Worm (Caenorhabditis elegans): Measurements from ENCODE around the gene F09G8.10.
A peak's percentile ranks its signal among the peaks of the same experiment; 100 is the strongest.

F09G8.10 gene

ce11 chrIII:8300860-8301396 is 29.0 kb upstream of the F09G8.10 start:
- TF ChIP-seq hmg-4 (GFP tag; optimal IDR thresholded peaks at IDR 0.05) (no peak), hmbx-1 (tag; optimal IDR thresholded peaks at IDR 0.05) (no peak), F13C5.2 (tag; optimal IDR thresholded peaks at IDR 0.05) (no peak), scrt-1 (GFP tag; IDR thresholded peaks at IDR 0.05) (no peak), pes-1 (GFP tag; IDR thresholded peaks at IDR 0.05) (no peak), tra-4 (tag; optimal IDR thresholded peaks at IDR 0.05) (no peak), flt-1 (GFP tag; IDR thresholded peaks at IDR 0.05) (no peak), ceh-13 (GFP tag; optimal IDR thresholded peaks at IDR 0.05) (no peak), tbx-11 (GFP tag; IDR thresholded peaks at IDR 0.05) (no peak), hnd-1 (tag; optimal IDR thresholded peaks at IDR 0.05) (no peak), ama-1 (optimal IDR thresholded peaks at IDR 0.05) (no peak), ceh-36 (tag; optimal IDR thresholded peaks at IDR 0.05) (no peak)

- TF ChIP-seq flt-1 (GFP tag; IDR thresholded peaks at IDR 0.05) (no peak), ceh-36 (tag; optimal IDR thresholded peaks at IDR 0.05) (no peak), ceh-13 (GFP tag; optimal IDR thresholded peaks at IDR 0.05) (no peak), ets-7 (tag; optimal IDR thresholded peaks at IDR 0.05) (no peak), tra-4 (tag; optimal IDR thresholded peaks at IDR 0.05) (no peak), F13C5.2 (tag; optimal IDR thresholded peaks at IDR 0.05) (no peak), aly-1 (tag; optimal IDR thresholded peaks at IDR 0.05) (no peak), ama-1 (optimal IDR thresholded peaks at IDR 0.05) (no peak), hmbx-1 (tag; optimal IDR thresholded peaks at IDR 0.05) (no peak), sea-1 (GFP tag; conservative IDR thresholded peaks at IDR 0.05) (no peak), B0310.2 (tag; optimal IDR thresholded peaks at IDR 0.05) (no peak), pes-1 (GFP tag; IDR thresholded peaks at IDR 0.05) (no peak), hnd-1 (tag; optimal IDR thresholded peaks at IDR 0.05) (no peak), hmg-4 (GFP tag; optimal IDR thresholded peaks at IDR 0.05) (no peak), tbx-11 (GFP tag; IDR thresholded peaks at IDR 0.05) (no peak), scrt-1 (GFP tag; IDR thresholded peaks at IDR 0.05) (no peak), tbx-37 (GFP tag; conservative IDR thresholded peaks at IDR 0.05) (no peak)
These were observed 27.8 kb upstream of the F09G8.10 start for ce11 chrIII:8299734-8300133.

- TF ChIP-seq ceh-36 (tag; optimal IDR thresholded peaks at IDR 0.05) (no peak), sea-1 (GFP tag; conservative IDR thresholded peaks at IDR 0.05) (no peak), aly-1 (tag; optimal IDR thresholded peaks at IDR 0.05) (no peak), hnd-1 (tag; optimal IDR thresholded peaks at IDR 0.05) (no peak), ceh-13 (GFP tag; optimal IDR thresholded peaks at IDR 0.05) (no peak), hmg-4 (GFP tag; optimal IDR thresholded peaks at IDR 0.05) (no peak), tbx-11 (GFP tag; IDR thresholded peaks at IDR 0.05) (no peak), tra-4 (tag; optimal IDR thresholded peaks at IDR 0.05) (no peak), ets-7 (tag; optimal IDR thresholded peaks at IDR 0.05) (no peak), tbx-37 (GFP tag; conservative IDR thresholded peaks at IDR 0.05) (no peak), scrt-1 (GFP tag; IDR thresholded peaks at IDR 0.05) (no peak), ama-1 (optimal IDR thresholded peaks at IDR 0.05) (no peak), pes-1 (GFP tag; IDR thresholded peaks at IDR 0.05) (no peak)
These were observed 27.2 kb upstream of the F09G8.10 start for ce11 chrIII:8299078-8299587.

DNA sequence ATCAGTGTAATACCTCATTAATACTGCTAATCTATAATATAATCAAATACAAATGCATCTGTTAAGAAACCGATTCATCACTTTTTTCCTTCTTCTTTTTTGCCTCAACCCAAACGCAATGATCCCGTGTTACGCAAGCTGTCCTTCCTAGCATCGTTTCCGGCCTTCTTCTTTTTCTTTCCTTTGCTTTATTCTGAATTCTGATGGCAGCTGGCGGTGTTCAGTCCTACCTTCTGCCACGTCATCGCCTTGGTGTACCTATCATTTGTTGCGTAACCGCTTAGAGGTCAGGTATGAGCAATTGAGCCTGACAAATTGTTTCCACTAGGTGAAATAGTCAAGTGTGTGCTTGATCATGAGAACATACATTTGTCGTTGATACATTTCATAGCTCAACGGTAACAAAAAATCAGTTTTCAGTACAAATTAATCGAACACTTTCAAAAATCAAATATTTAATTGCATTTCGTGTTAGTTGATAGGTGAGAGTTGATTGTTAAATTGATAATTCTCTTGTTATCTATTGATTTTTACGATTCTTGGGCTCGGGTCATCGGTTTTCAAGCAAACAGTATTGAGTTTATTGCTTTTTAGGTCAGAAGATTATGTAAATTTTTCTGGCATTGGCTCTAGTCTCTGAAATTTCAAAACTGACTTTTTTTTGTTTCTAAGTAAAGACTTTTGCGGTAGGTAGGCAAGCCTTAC is 26.4 kb upstream of the F09G8.10 start:
- no peak for TF ChIP-seq flt-1 (GFP tag; IDR thresholded peaks at IDR 0.05)
- no peak for TF ChIP-seq tra-4 (tag; optimal IDR thresholded peaks at IDR 0.05)
- no peak for TF ChIP-seq hmbx-1 (tag; optimal IDR thresholded peaks at IDR 0.05)
- TF ChIP-seq hmg-4 (GFP tag; optimal IDR thresholded peaks at IDR 0.05): peak; percentile 30
- TF ChIP-seq pes-1 (GFP tag; IDR thresholded peaks at IDR 0.05): peak; percentile 38; the same call in 1 of the 2 replicates
- TF ChIP-seq B0310.2 (tag; optimal IDR thresholded peaks at IDR 0.05): no peak
- TF ChIP-seq ets-7 (tag; optimal IDR thresholded peaks at IDR 0.05): peak; percentile 95
- TF ChIP-seq scrt-1 (GFP tag; IDR thresholded peaks at IDR 0.05): no peak

- TF ChIP-seq ets-7 (tag; optimal IDR thresholded peaks at IDR 0.05): no peak
- no peak for TF ChIP-seq hnd-1 (tag; optimal IDR thresholded peaks at IDR 0.05)
- TF ChIP-seq tbx-11 (GFP tag; IDR thresholded peaks at IDR 0.05): no peak
These were observed 21.3 kb upstream of the F09G8.10 start for ce11 chrIII:8293260-8293659.

ce11 chrIII:8291268-8292032 is 19.5 kb upstream of the F09G8.10 start:
- no peak for TF ChIP-seq pes-1 (GFP tag; IDR thresholded peaks at IDR 0.05)
- no peak for TF ChIP-seq tbx-37 (GFP tag; conservative IDR thresholded peaks at IDR 0.05)
- no peak for TF ChIP-seq ceh-36 (tag; optimal IDR thresholded peaks at IDR 0.05)
- no peak for TF ChIP-seq flt-1 (GFP tag; IDR thresholded peaks at IDR 0.05)
- no peak for TF ChIP-seq hmbx-1 (tag; optimal IDR thresholded peaks at IDR 0.05)
- no peak for TF ChIP-seq sea-1 (GFP tag; conservative IDR thresholded peaks at IDR 0.05)
- no peak for TF ChIP-seq B0310.2 (tag; optimal IDR thresholded peaks at IDR 0.05)
- no peak for TF ChIP-seq aly-1 (tag; optimal IDR thresholded peaks at IDR 0.05)
- TF ChIP-seq F13C5.2 (tag; optimal IDR thresholded peaks at IDR 0.05): no peak
- no peak for TF ChIP-seq tbx-11 (GFP tag; IDR thresholded peaks at IDR 0.05)
- no peak for TF ChIP-seq ets-7 (tag; optimal IDR thresholded peaks at IDR 0.05)
- TF ChIP-seq ceh-13 (GFP tag; optimal IDR thresholded peaks at IDR 0.05): no peak
- no peak for TF ChIP-seq ama-1 (optimal IDR thresholded peaks at IDR 0.05)
- TF ChIP-seq tra-4 (tag; optimal IDR thresholded peaks at IDR 0.05): no peak
- no peak for TF ChIP-seq scrt-1 (GFP tag; IDR thresholded peaks at IDR 0.05)
- no peak for TF ChIP-seq hnd-1 (tag; optimal IDR thresholded peaks at IDR 0.05)
- TF ChIP-seq hmg-4 (GFP tag; optimal IDR thresholded peaks at IDR 0.05): no peak

- no peak for TF ChIP-seq sea-1 (GFP tag; conservative IDR thresholded peaks at IDR 0.05)
These were observed 17.2 kb upstream of the F09G8.10 start for ce11 chrIII:8289181-8289580.
